Worm (Caenorhabditis elegans): Measurements from ENCODE around the gene srh-190.

ce11 chrV:3894661-3895060 lies 8.2 kb upstream of the srh-190 start, which contains the start of gene sre-9:
- TF ChIP-seq unc-55 (GFP tag; optimal IDR thresholded peaks at IDR 0.05) = no peak
- no peak for TF ChIP-seq unc-62 (GFP tag; optimal IDR thresholded peaks at IDR 0.05)
- no peak for TF ChIP-seq crh-2 (tag; optimal IDR thresholded peaks at IDR 0.05)
- TF ChIP-seq R02D3.7 (tag; optimal IDR thresholded peaks at IDR 0.05) = no peak
- TF ChIP-seq nhr-237 (tag; optimal IDR thresholded peaks at IDR 0.05) = no peak
- no peak for TF ChIP-seq ama-1 (optimal IDR thresholded peaks at IDR 0.05)
- no peak for TF ChIP-seq lsy-2 (tag; optimal IDR thresholded peaks at IDR 0.05)
- no peak for TF ChIP-seq mab-5 (tag; optimal IDR thresholded peaks at IDR 0.05)
- no peak for TF ChIP-seq ceh-82 (tag; optimal IDR thresholded peaks at IDR 0.05)
- no peak for TF ChIP-seq ceh-16 (tag; optimal IDR thresholded peaks at IDR 0.05)
- TF ChIP-seq fos-1 (tag; optimal IDR thresholded peaks at IDR 0.05) = no peak
- TF ChIP-seq dmd-4 (tag; optimal IDR thresholded peaks at IDR 0.05) = no peak
